Fruit fly (Drosophila melanogaster) whole organism, prepupa: ENCODE measurements around the gene gskt.

ENCODE experiments used
- CG16779 ChIP-seq: fragments of 200-800 bp; sonication (Bioruptor generic); optimal IDR thresholded peaks from 3 replicates; lab custom pipeline; 2017; ENCODE audit warnings: missing biosample characterization, mild to moderate bottlenecking, missing genetic modification characterization
- CG31627 ChIP-seq: fragments of 200-800 bp; sonication (Bioruptor generic); optimal IDR thresholded peaks from 3 replicates; lab custom pipeline; 2016; ENCODE audit warnings: missing biosample characterization, missing genetic modification characterization
- CG3919 ChIP-seq: fragments of 200-800 bp; sonication (Bioruptor generic); optimal IDR thresholded peaks from 3 replicates; lab custom pipeline; 2016; ENCODE audit warnings: missing biosample characterization, missing genetic modification characterization
- CG8119 ChIP-seq: fragments of 200-800 bp; sonication (Bioruptor generic); IDR thresholded peaks from 3 replicates; pipeline ENCODE4 v1.3.6; 2022; ENCODE audit warnings: missing biosample characterization, missing genetic modification characterization
- Gug ChIP-seq: fragments of 200-800 bp; sonication (Bioruptor generic); IDR thresholded peaks from 2 replicates; pipeline ENCODE4 v1.3.6; 2022; ENCODE audit warnings: missing biosample characterization, missing genetic modification characterization
- Hr4 ChIP-seq: fragments of 200-800 bp; sonication (Bioruptor generic); optimal IDR thresholded peaks from 3 replicates; lab custom pipeline; 2016; ENCODE audit warnings: missing biosample characterization, missing genetic modification characterization
- Smox ChIP-seq: fragments of 200-800 bp; sonication (Bioruptor generic); optimal IDR thresholded peaks from 3 replicates; lab custom pipeline; 2016; ENCODE audit warnings: missing biosample characterization, missing genetic modification characterization
- Sox102F ChIP-seq: fragments of 200-800 bp; sonication (Bioruptor generic); optimal IDR thresholded peaks from 2 replicates; lab custom pipeline; 2016; ENCODE audit warnings: missing biosample characterization, mild to moderate bottlenecking, missing genetic modification characterization
- Sox14 ChIP-seq: fragments of 200-800 bp; sonication (Bioruptor generic); optimal IDR thresholded peaks from 3 replicates; lab custom pipeline; 2016; ENCODE audit warnings: missing biosample characterization, missing genetic modification characterization
- Sox15 ChIP-seq: fragments of 200-800 bp; sonication (Bioruptor generic); optimal IDR thresholded peaks from 3 replicates; lab custom pipeline; 2016; ENCODE audit warnings: missing biosample characterization, missing genetic modification characterization
- net ChIP-seq: fragments of 200-800 bp; sonication (Bioruptor generic); optimal IDR thresholded peaks from 3 replicates; lab custom pipeline; 2016; ENCODE audit warnings: missing biosample characterization, missing genetic modification characterization
- pdm3 ChIP-seq: fragments of 200-800 bp; sonication (Bioruptor generic); optimal IDR thresholded peaks from 3 replicates; lab custom pipeline; 2016; ENCODE audit warnings: missing biosample characterization, missing genetic modification characterization

DNA sequence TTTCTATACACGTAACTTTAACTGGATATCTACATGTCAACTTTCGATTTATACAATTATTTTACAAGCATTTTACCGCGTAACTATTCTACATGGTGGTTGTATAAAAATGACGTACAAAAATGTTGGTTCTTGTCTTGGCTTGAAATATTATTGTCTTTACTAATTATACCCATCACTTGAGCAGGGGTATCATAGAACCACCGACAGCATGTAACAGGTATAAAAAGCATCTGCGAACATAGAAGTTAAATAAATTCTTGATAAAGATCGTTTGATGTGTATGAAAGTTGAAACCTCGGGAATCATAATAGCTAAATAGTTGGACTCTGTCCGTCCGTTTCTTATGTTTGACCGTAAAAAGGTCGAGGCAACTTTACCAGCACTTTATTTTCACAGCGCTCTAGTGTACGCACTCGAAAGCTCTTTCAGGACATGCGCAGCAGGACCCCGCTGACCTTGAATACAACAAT, 9.0 kb downstream of the gskt start:
- TF ChIP-seq pdm3 (GFP tag; lab: Kevin White, UChicago) = peak; percentile 68
- peak; percentile 61 for TF ChIP-seq CG16779 (tag; lab: Kevin White, UChicago)
- TF ChIP-seq CG3919 (GFP tag; lab: Kevin White, UChicago) = no peak
- TF ChIP-seq Sox14 (GFP tag; lab: Kevin White, UChicago) = peak; percentile 79
- TF ChIP-seq CG8119 = peak; percentile 63
- peak; percentile 67 for TF ChIP-seq net (GFP tag; lab: Kevin White, UChicago)
- peak; percentile 77 for TF ChIP-seq Hr4 (GFP tag; lab: Kevin White, UChicago)
- peak; percentile 53; the same call in 1 of the 2 replicates for TF ChIP-seq Gug (GFP tag; lab: Robert Waterston, UW)
- peak; percentile 84 for TF ChIP-seq Sox102F (GFP tag; lab: Kevin White, UChicago)
- TF ChIP-seq CG31627 (GFP tag; lab: Kevin White, UChicago) = peak; percentile 60
- TF ChIP-seq Sox15 (GFP tag; lab: Kevin White, UChicago) = no peak
- TF ChIP-seq Smox (GFP tag; lab: Kevin White, UChicago) = peak; percentile 55
